Fruit fly (Drosophila melanogaster) whole organism, adult: ENCODE data around the gene Nlg3.
A peak's percentile ranks its signal among the peaks of the same experiment; 100 is the strongest.

Experiments
- CG11617 ChIP-seq: fragments of 200-800 bp; sonication (Bioruptor generic); optimal IDR thresholded peaks from 2 replicates; lab custom pipeline; 2017; ENCODE audit warnings: mild to moderate bottlenecking, missing biosample characterization, missing genetic modification reagents, missing genetic modification characterization
- CG12768 ChIP-seq: fragments of 200-800 bp; sonication (Bioruptor generic); optimal IDR thresholded peaks from 2 replicates; lab custom pipeline; 2017; ENCODE audit warnings: missing biosample characterization, missing genetic modification characterization, mild to moderate bottlenecking, moderate library complexity, missing genetic modification reagents
- CG14711 ChIP-seq: fragments of 200-800 bp; sonication (Bioruptor generic); optimal IDR thresholded peaks from 2 replicates; lab custom pipeline; 2018; ENCODE audit warnings: missing biosample characterization, mild to moderate bottlenecking, missing genetic modification characterization, moderate library complexity
- CG1620 ChIP-seq: fragments of 200-800 bp; sonication (Bioruptor generic); optimal IDR thresholded peaks from 2 replicates; lab custom pipeline; 2016; ENCODE audit warnings: missing biosample characterization, missing genetic modification characterization
- CG33017 ChIP-seq: fragments of 200-800 bp; sonication (Bioruptor generic); optimal IDR thresholded peaks from 2 replicates; lab custom pipeline; 2018; ENCODE audit warnings: missing biosample characterization, mild to moderate bottlenecking, missing genetic modification characterization, moderate library complexity
- CG5204 ChIP-seq: fragments of 200-800 bp; sonication (Bioruptor generic); optimal IDR thresholded peaks from 2 replicates; lab custom pipeline; 2016; ENCODE audit warnings: missing biosample characterization, missing genetic modification characterization
- CG7045 ChIP-seq: fragments of 200-800 bp; sonication (Bioruptor generic); optimal IDR thresholded peaks from 2 replicates; lab custom pipeline; 2017; ENCODE audit warnings: missing biosample characterization, mild to moderate bottlenecking, missing genetic modification characterization
- CG7101 ChIP-seq: fragments of 200-800 bp; sonication (Bioruptor generic); optimal IDR thresholded peaks from 2 replicates; lab custom pipeline; 2018; ENCODE audit warnings: missing biosample characterization, mild to moderate bottlenecking, missing genetic modification characterization, moderate library complexity
- Clk ChIP-seq: fragments of 200-800 bp; sonication (Bioruptor generic); optimal IDR thresholded peaks from 2 replicates; lab custom pipeline; 2017; ENCODE audit warnings: missing biosample characterization, missing genetic modification characterization
- Crg-1 ChIP-seq: fragments of 200-800 bp; sonication (Bioruptor generic); optimal IDR thresholded peaks from 2 replicates; lab custom pipeline; 2016; ENCODE audit warnings: missing biosample characterization, missing genetic modification characterization
- Hr96 ChIP-seq: fragments of 200-800 bp; sonication (Bioruptor generic); optimal IDR thresholded peaks from 2 replicates; lab custom pipeline; 2016; ENCODE audit warnings: missing biosample characterization, missing genetic modification characterization
- Mnt ChIP-seq: fragments of 200-800 bp; sonication (Bioruptor generic); optimal IDR thresholded peaks from 2 replicates; lab custom pipeline; 2016; ENCODE audit warnings: missing biosample characterization, mild to moderate bottlenecking, missing genetic modification characterization
- bab1 ChIP-seq: fragments of 200-800 bp; sonication (Bioruptor generic); optimal IDR thresholded peaks from 3 replicates; lab custom pipeline; 2019; ENCODE audit warnings: missing biosample characterization, mild to moderate bottlenecking, missing genetic modification characterization, moderate library complexity
- cic ChIP-seq: fragments of 200-800 bp; sonication (Bioruptor generic); optimal IDR thresholded peaks from 2 replicates; lab custom pipeline; 2017; ENCODE audit warnings: missing biosample characterization, mild to moderate bottlenecking, missing genetic modification characterization, moderate library complexity
- cnc ChIP-seq, 2 experiments: fragments of >200 bp; optimal IDR thresholded peaks; 2 replicates each; lab custom pipeline; 2017
- kay ChIP-seq: fragments of 200-800 bp; sonication (Bioruptor generic); peaks from one replicate; lab custom pipeline; 2016; ENCODE audit warnings: missing biosample characterization, missing genetic modification characterization, borderline replicate concordance
- ovo ChIP-seq: fragments of 200-800 bp; sonication (Bioruptor generic); optimal IDR thresholded peaks from 2 replicates; lab custom pipeline; 2016; ENCODE audit warnings: missing biosample characterization, missing genetic modification characterization
- pad ChIP-seq: fragments of 200-800 bp; sonication (Bioruptor generic); optimal IDR thresholded peaks from 3 replicates; lab custom pipeline; 2017; ENCODE audit warnings: missing biosample characterization, missing genetic modification characterization, mild to moderate bottlenecking, moderate library complexity, missing genetic modification reagents
- tj ChIP-seq: fragments of 200-800 bp; sonication (Bioruptor generic); optimal IDR thresholded peaks from 3 replicates; lab custom pipeline; 2017; ENCODE audit warnings: missing biosample characterization, mild to moderate bottlenecking, missing genetic modification characterization, moderate library complexity
- toe ChIP-seq: fragments of 200-800 bp; sonication (Bioruptor generic); optimal IDR thresholded peaks from 2 replicates; lab custom pipeline; 2016; ENCODE audit warnings: missing biosample characterization, missing genetic modification characterization

Nlg3 gene

DNA sequence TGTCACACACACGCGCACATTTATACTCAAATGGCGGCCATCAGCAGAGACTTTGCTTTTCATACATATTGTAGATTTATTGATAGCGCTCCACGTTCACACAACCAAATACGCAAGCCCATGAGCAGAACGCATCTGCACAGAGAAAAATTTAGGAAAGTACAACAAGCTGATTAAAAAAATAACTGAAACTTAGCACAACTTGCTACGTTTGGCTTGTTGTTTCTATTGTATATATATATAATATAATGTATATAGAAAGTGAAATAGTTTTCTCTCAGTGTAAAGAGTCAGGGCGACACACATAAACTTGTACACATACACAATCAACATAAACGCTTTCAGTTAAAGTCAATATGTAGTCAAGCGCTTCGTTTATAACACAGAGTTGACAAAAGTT is 48.0 kb downstream of the Nlg3 start:
- TF ChIP-seq kay (GFP tag; lab: Kevin White, UChicago) (no peak), Clk (GFP tag; lab: Kevin White, UChicago) (no peak), pad (GFP tag; lab: Kevin White, UChicago) (no peak), CG1620 (GFP tag; lab: Kevin White, UChicago) (no peak), CG5204 (GFP tag; lab: Kevin White, UChicago) (no peak), CG12768 (GFP tag; lab: Kevin White, UChicago) (no peak), CG14711 (no peak), toe (no peak), cic (GFP tag; lab: Kevin White, UChicago) (no peak), Hr96 (GFP tag; lab: Kevin White, UChicago) (no peak)

DNA sequence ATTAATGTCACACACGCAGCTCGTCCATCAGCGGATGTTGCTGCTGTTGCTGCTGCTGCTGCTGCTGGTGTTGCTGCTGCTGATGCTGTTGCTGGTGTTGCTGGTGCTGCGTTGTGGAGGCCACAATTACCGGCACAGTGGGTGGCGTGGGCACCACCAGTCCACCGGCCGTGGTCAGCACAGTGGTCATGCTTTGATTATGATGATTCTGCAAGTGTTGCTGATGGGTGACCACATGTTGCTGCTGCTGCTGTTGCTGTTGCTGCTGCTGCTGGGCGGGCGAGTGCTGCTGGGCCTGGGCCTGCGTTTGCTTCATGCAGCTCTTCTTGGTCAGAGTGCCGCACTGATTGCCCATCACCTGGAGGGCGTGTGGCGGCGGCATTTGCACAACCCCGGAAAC is 67.0 kb downstream of the Nlg3 start:
- TF ChIP-seq Clk (GFP tag; lab: Kevin White, UChicago) (no peak), CG33017 (tag; lab: Kevin White, UChicago) (no peak), CG7045 (GFP tag; lab: Kevin White, UChicago) (no peak), tj (GFP tag; lab: Kevin White, UChicago) (no peak), cnc (optimal IDR thresholded peaks at IDR 0.05; lab: Kevin White, UChicago) (no peak), CG7101 (tag; lab: Kevin White, UChicago) (no peak), Hr96 (GFP tag; lab: Kevin White, UChicago) (no peak), pad (GFP tag; lab: Kevin White, UChicago) (no peak), cic (GFP tag; lab: Kevin White, UChicago) (no peak)

DNA sequence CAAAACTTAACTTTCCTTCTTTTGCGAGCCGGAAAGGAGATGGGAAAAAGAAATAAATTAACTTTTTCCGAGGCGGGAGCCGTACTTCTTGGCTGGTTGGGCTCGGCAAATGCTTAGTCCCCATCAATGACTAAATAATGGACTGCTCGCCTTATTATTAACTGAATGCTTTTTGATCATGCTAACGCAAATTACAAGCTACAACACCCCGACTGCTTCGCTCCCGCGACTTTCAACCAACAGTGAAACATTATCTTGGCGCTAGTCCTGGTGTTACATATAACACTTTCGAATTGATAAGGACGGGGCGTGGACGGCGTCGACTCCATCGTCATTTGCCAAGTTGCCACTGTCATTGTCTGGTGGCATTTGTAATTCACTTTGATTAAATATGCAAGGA is 87.5 kb downstream of the Nlg3 start, which contains the start of gene CG45545:
Gene CG45545 (plus strand): TSS at position 301 of the 400 bp plus-strand sequence.
- no peak for TF ChIP-seq Mnt
- no peak for TF ChIP-seq cnc (optimal IDR thresholded peaks at IDR 0.05; lab: Kevin White, UChicago)
- TF ChIP-seq CG7045 (GFP tag; lab: Kevin White, UChicago), result no peak
- TF ChIP-seq Clk (GFP tag; lab: Kevin White, UChicago), result no peak
- TF ChIP-seq pad (GFP tag; lab: Kevin White, UChicago), result no peak
- no peak for TF ChIP-seq bab1 (GFP tag; lab: Kevin White, UChicago)
- TF ChIP-seq ovo (GFP tag; lab: Kevin White, UChicago), result no peak
- TF ChIP-seq Hr96 (GFP tag; lab: Kevin White, UChicago), result no peak
- TF ChIP-seq kay (GFP tag; lab: Kevin White, UChicago), result no peak
- no peak for TF ChIP-seq cic (GFP tag; lab: Kevin White, UChicago)
- TF ChIP-seq CG5204 (GFP tag; lab: Kevin White, UChicago), result no peak
- no peak for TF ChIP-seq toe
- no peak for TF ChIP-seq CG1620 (GFP tag; lab: Kevin White, UChicago)
- TF ChIP-seq Crg-1, result no peak
- TF ChIP-seq CG11617, result no peak

DNA sequence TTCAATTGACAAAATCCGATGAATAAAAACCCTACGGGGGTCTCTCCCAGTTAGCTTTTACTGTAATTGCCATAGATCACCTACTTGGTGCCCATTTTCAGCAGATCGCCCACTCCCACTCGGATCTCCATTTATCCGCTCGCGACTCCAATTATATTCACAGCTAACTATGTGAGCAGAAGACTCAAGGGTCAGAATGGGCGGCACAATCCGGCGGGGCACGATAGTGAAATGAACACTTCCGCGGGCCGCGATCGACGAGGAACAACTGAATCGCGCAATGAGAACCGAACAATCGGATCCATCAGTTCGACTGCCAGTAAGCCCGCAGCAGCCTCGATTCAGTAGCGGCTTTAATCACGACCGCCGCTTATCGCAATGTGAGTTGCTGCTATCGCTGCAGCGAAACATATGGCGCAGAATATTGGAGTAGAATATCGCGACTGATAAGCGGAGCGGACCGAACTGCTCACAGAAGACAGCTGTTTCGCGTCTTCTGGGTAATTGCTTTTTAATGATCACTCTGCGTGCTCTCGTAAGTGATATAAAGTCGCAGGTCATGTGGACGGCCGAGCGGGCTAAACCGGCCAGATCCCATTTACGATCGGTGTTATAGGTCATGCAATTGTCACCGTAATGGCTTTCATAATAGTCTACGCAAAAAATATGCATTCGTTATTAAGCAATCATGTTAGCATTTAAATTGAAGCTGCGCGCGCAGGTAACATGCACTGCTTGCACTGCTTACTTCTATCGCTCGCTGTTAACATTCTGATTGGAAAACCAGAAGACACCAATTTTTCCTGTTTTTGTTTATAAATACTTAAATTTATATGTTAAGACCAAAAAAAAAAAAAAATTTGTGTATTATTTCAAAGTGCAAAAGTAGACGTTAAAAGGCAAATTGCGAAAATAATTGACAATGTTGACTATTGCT is 90.2 kb downstream of the Nlg3 start, which contains the start of gene alpha-Est1:
Gene alpha-Est1 (minus strand): TSS at position 317 of the 937 bp plus-strand sequence.
- TF ChIP-seq cnc (optimal IDR thresholded peaks at IDR 0.05; lab: Kevin White, UChicago) (no peak), cic (GFP tag; lab: Kevin White, UChicago) (peak; percentile 38)

DNA sequence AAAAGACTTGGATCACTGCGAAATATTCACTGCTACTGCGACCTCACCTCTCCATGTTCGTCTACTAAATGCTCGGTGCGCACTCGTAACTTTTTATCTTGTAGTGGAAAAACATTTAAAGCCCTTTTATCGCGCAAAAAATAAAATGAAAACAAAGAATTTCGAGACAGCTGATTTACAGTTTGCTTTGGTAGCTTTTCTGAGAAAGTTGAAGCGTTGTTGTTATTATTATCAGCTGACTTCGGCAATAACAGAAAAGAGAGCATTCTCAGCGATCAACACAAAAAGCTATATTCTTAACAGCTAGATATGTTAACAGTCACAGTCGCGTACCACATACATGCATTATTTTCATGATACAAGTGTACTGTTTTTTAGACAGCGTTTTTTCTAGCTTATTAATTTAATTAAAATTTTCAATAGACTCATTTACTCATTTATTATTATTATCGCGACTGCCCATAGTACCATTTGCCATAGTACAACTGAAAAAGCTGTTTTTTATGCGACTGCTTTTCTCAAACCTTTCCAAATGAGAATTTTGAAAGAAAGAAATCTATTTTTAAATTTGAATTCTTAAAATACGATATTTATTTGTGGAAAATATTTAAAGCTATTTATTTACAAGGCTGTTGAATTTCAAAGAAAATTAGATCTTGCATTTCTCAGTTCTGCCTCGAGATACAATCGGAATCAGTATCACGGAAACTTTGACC is 97.9 kb downstream of the Nlg3 start, which contains the start of the genes alpha-Est3 and alpha-Est2:
Gene alpha-Est3 (minus strand): TSS at position 487 of the 716 bp plus-strand sequence.
Gene alpha-Est2 (plus strand): TSS at position 666 of the 716 bp plus-strand sequence.
- TF ChIP-seq cic (GFP tag; lab: Kevin White, UChicago) (peak; percentile 25), Mnt (no peak), kay (GFP tag; lab: Kevin White, UChicago) (peak; percentile 78), cnc (optimal IDR thresholded peaks at IDR 0.05; lab: Kevin White, UChicago) (no peak), toe (no peak), Clk (GFP tag; lab: Kevin White, UChicago) (no peak), CG11617 (no peak), CG7101 (tag; lab: Kevin White, UChicago) (no peak), bab1 (GFP tag; lab: Kevin White, UChicago) (peak; percentile 26), pad (GFP tag; lab: Kevin White, UChicago) (no peak), Crg-1 (no peak), Hr96 (GFP tag; lab: Kevin White, UChicago) (no peak), CG12768 (GFP tag; lab: Kevin White, UChicago) (no peak), CG5204 (GFP tag; lab: Kevin White, UChicago) (no peak), CG7045 (GFP tag; lab: Kevin White, UChicago) (no peak), ovo (GFP tag; lab: Kevin White, UChicago) (no peak), tj (GFP tag; lab: Kevin White, UChicago) (peak; percentile 27), CG33017 (tag; lab: Kevin White, UChicago) (no peak), CG1620 (GFP tag; lab: Kevin White, UChicago) (no peak), CG14711 (no peak)
